Fruit fly (Drosophila melanogaster) whole organism, embryonic: ENCODE data around the gene Mtpalpha.

Experiments used
- Bteb2 ChIP-seq: fragments of 200-800 bp; sonication (Bioruptor generic); optimal IDR thresholded peaks from 2 replicates; lab custom pipeline; 2016; ENCODE audit warnings: missing biosample characterization, missing genetic modification characterization
- C15 ChIP-seq: fragments of 200-800 bp; sonication (Bioruptor generic); IDR thresholded peaks from 3 replicates; pipeline ENCODE4 v1.3.6; 2022; ENCODE audit warnings: missing biosample characterization, missing genetic modification characterization
- CG1024 ChIP-seq: fragments of 200-800 bp; sonication (Bioruptor generic); IDR thresholded peaks from 2 replicates; pipeline ENCODE4 v1.3.6; 2022; ENCODE audit warnings: missing biosample characterization, missing genetic modification characterization
- CG12155 ChIP-seq: fragments of 200-800 bp; sonication (Bioruptor generic); optimal IDR thresholded peaks from 3 replicates; lab custom pipeline; 2016; ENCODE audit warnings: missing biosample characterization, missing genetic modification characterization
- CG14710 ChIP-seq: fragments of 200-800 bp; sonication (Bioruptor generic); optimal IDR thresholded peaks from 3 replicates; lab custom pipeline; 2019; ENCODE audit warnings: missing biosample characterization, mild to moderate bottlenecking, missing genetic modification characterization, moderate library complexity
- CG1529 ChIP-seq: fragments of 200-800 bp; sonication (Bioruptor generic); optimal IDR thresholded peaks from 3 replicates; lab custom pipeline; 2018; ENCODE audit warnings: missing biosample characterization, missing genetic modification characterization
- CG1792 ChIP-seq: fragments of 200-800 bp; sonication (Bioruptor generic); optimal IDR thresholded peaks from 2 replicates; lab custom pipeline; 2016; ENCODE audit warnings: missing biosample characterization, missing genetic modification characterization
- CG2129 ChIP-seq: fragments of 200-800 bp; sonication (Bioruptor generic); IDR thresholded peaks from 2 replicates; pipeline ENCODE4 v1.3.6; 2022; ENCODE audit warnings: missing biosample characterization, missing genetic modification characterization; ENCODE audit not compliant: partially characterized antibody
- CG2678 ChIP-seq: fragments of 200-800 bp; sonication (Bioruptor generic); optimal IDR thresholded peaks from 3 replicates; lab custom pipeline; 2019; ENCODE audit warnings: missing biosample characterization, mild to moderate bottlenecking, missing genetic modification characterization, moderate library complexity
- CG32532 ChIP-seq: fragments of 200-800 bp; sonication (Bioruptor generic); IDR thresholded peaks from 2 replicates; pipeline ENCODE4 v1.3.6; 2022; ENCODE audit warnings: missing biosample characterization, missing genetic modification characterization
- CG34376 ChIP-seq: fragments of 200-800 bp; sonication (Bioruptor generic); optimal IDR thresholded peaks from 2 replicates; lab custom pipeline; 2018; ENCODE audit warnings: missing biosample characterization, mild to moderate bottlenecking, missing genetic modification characterization
- CG6791 ChIP-seq: fragments of 200-800 bp; sonication (Bioruptor generic); IDR thresholded peaks from 3 replicates; pipeline ENCODE4 v1.3.6; 2022; ENCODE audit warnings: missing biosample characterization, missing genetic modification characterization; ENCODE audit not compliant: partially characterized antibody
- CG6854 ChIP-seq: fragments of 200-800 bp; sonication (Bioruptor generic); optimal IDR thresholded peaks from 3 replicates; lab custom pipeline; 2017; ENCODE audit warnings: missing biosample characterization, mild to moderate bottlenecking, missing genetic modification characterization
- CG7271 ChIP-seq: fragments of 200-800 bp; sonication (Bioruptor generic); optimal IDR thresholded peaks from 2 replicates; lab custom pipeline; 2018; ENCODE audit warnings: missing biosample characterization, mild to moderate bottlenecking, missing genetic modification characterization, moderate library complexity
- CG7372 ChIP-seq: fragments of 200-800 bp; sonication (Bioruptor generic); IDR thresholded peaks from 2 replicates; pipeline ENCODE4 v1.3.6; 2022; ENCODE audit warnings: missing biosample characterization, missing genetic modification characterization
- CG8924 ChIP-seq: fragments of 200-800 bp; optimal IDR thresholded peaks from 3 replicates; lab custom pipeline; 2019; ENCODE audit warnings: missing biosample characterization, mild to moderate bottlenecking, missing genetic modification characterization, moderate library complexity
- CG9817 ChIP-seq: fragments of 200-800 bp; sonication (Bioruptor generic); optimal IDR thresholded peaks from 2 replicates; lab custom pipeline; 2018; ENCODE audit warnings: missing biosample characterization, mild to moderate bottlenecking, missing genetic modification characterization, moderate library complexity
- Dbx ChIP-seq: fragments of 200-800 bp; sonication (Bioruptor generic); IDR thresholded peaks from 3 replicates; pipeline ENCODE4 v1.3.6; 2022; ENCODE audit warnings: missing biosample characterization, missing genetic modification characterization
- Dek ChIP-seq: fragments of 200-800 bp; sonication (Bioruptor generic); optimal IDR thresholded peaks from 3 replicates; lab custom pipeline; 2019; ENCODE audit warnings: missing biosample characterization, mild to moderate bottlenecking, missing genetic modification characterization, moderate library complexity
- Dip3 ChIP-seq: fragments of 200-800 bp; sonication (Bioruptor generic); optimal IDR thresholded peaks from 3 replicates; lab custom pipeline; 2016; ENCODE audit warnings: missing biosample characterization, missing genetic modification characterization
- GATAe ChIP-seq: fragments of 200-800 bp; sonication (Bioruptor generic); conservative IDR thresholded peaks from 2 replicates; pipeline ENCODE4 v1.3.6; 2022; ENCODE audit warnings: missing biosample characterization, missing genetic modification characterization
- HLH54F ChIP-seq: fragments of 200-800 bp; sonication (Bioruptor generic); optimal IDR thresholded peaks from 3 replicates; lab custom pipeline; 2016; ENCODE audit warnings: missing biosample characterization, missing genetic modification characterization
- MBD-R2 ChIP-seq: fragments of 200-800 bp; sonication (Bioruptor generic); IDR thresholded peaks from 2 replicates; pipeline ENCODE4 v1.3.6; 2022; ENCODE audit warnings: missing biosample characterization, missing genetic modification characterization
- Max ChIP-seq: fragments of 200-800 bp; sonication (Bioruptor generic); optimal IDR thresholded peaks from 2 replicates; lab custom pipeline; 2016; ENCODE audit warnings: missing biosample characterization, mild to moderate bottlenecking, missing genetic modification characterization
- NC2α ChIP-seq: fragments of 200-800 bp; sonication (Bioruptor generic); optimal IDR thresholded peaks from 2 replicates; lab custom pipeline; 2016; ENCODE audit warnings: missing biosample characterization, missing genetic modification characterization
- NFAT ChIP-seq: fragments of 200-800 bp; sonication (Bioruptor generic); IDR thresholded peaks from 2 replicates; pipeline ENCODE4 v1.3.6; 2022; ENCODE audit warnings: missing biosample characterization, missing genetic modification characterization
- Ptx1 ChIP-seq: fragments of 200-800 bp; sonication (Bioruptor generic); IDR thresholded peaks from 2 replicates; pipeline ENCODE4 v1.3.6; 2022; ENCODE audit warnings: missing biosample characterization, missing genetic modification characterization
- Rx ChIP-seq: fragments of 200-800 bp; sonication (Bioruptor generic); IDR thresholded peaks from 2 replicates; pipeline ENCODE4 v1.3.6; 2022; ENCODE audit warnings: missing biosample characterization, missing genetic modification characterization
- Sox100B ChIP-seq: fragments of 200-800 bp; sonication (Bioruptor generic); optimal IDR thresholded peaks from 3 replicates; lab custom pipeline; 2018; ENCODE audit warnings: missing biosample characterization, mild to moderate bottlenecking, missing genetic modification characterization
- ab ChIP-seq: fragments of 200-800 bp; sonication (Bioruptor generic); optimal IDR thresholded peaks from 2 replicates; lab custom pipeline; 2016; ENCODE audit warnings: missing biosample characterization, missing genetic modification characterization
- al ChIP-seq: fragments of 200-800 bp; sonication (Bioruptor generic); IDR thresholded peaks from 2 replicates; pipeline ENCODE4 v1.3.6; 2022; ENCODE audit warnings: missing biosample characterization, missing genetic modification characterization
- aop ChIP-seq: fragments of 200-800 bp; sonication (Bioruptor generic); IDR thresholded peaks from 2 replicates; pipeline ENCODE4 v1.3.6; 2022; ENCODE audit warnings: missing biosample characterization, missing genetic modification characterization
- ara ChIP-seq: fragments of 200-800 bp; sonication (Bioruptor generic); IDR thresholded peaks from 2 replicates; pipeline ENCODE4 v1.3.6; 2022; ENCODE audit warnings: missing biosample characterization, missing genetic modification characterization
- chinmo ChIP-seq: fragments of 200-800 bp; sonication (Bioruptor generic); IDR thresholded peaks from 4 replicates; pipeline ENCODE4 v1.3.6; 2022; ENCODE audit warnings: missing biosample characterization, missing genetic modification characterization; ENCODE audit not compliant: partially characterized antibody
- eve ChIP-seq, 2 experiments: fragments of >200 bp; optimal IDR thresholded peaks; 2 replicates each; lab custom pipeline; 2017; ENCODE audit warnings: missing biosample characterization in 2 of 2, missing genetic modification characterization in 2 of 2
- gfzf ChIP-seq: fragments of 200-800 bp; sonication (Bioruptor generic); optimal IDR thresholded peaks from 2 replicates; lab custom pipeline; 2016; ENCODE audit warnings: missing biosample characterization, mild to moderate bottlenecking, missing genetic modification characterization, moderate library complexity
- grn ChIP-seq: fragments of 200-800 bp; sonication (Bioruptor generic); optimal IDR thresholded peaks from 3 replicates; lab custom pipeline; 2017; ENCODE audit warnings: missing biosample characterization, missing genetic modification characterization
- gro ChIP-seq: fragments of 200-800 bp; sonication (Bioruptor generic); optimal IDR thresholded peaks from 2 replicates; lab custom pipeline; 2016; ENCODE audit warnings: missing biosample characterization, missing genetic modification characterization
- gsb ChIP-seq: fragments of 200-800 bp; sonication (Bioruptor generic); IDR thresholded peaks from 2 replicates; pipeline ENCODE4 v1.3.6; 2022; ENCODE audit warnings: missing biosample characterization, missing genetic modification characterization
- gt ChIP-seq: fragments of 200-800 bp; sonication (Bioruptor generic); IDR thresholded peaks from 2 replicates; pipeline ENCODE4 v1.3.6; 2022; ENCODE audit warnings: missing biosample characterization, missing genetic modification characterization
- h ChIP-seq: fragments of >200 bp; optimal IDR thresholded peaks from 2 replicates; lab custom pipeline; 2017
- hb ChIP-seq: fragments of 200-800 bp; sonication (Bioruptor generic); IDR thresholded peaks from 3 replicates; pipeline ENCODE4 v1.3.6; 2022; ENCODE audit warnings: missing biosample characterization, missing genetic modification characterization; ENCODE audit not compliant: partially characterized antibody
- hkb ChIP-seq, 2 experiments: fragments of 200-800 bp in 1 of 2; fragments of >200 bp in 1 of 2; sonication (Bioruptor generic) in 1 of 2; IDR thresholded peaks in 1 of 2; optimal IDR thresholded peaks in 1 of 2; 2 replicates each; pipeline versions ENCODE4 v1.3.6 to Lab custom; 2017 to 2022; ENCODE audit warnings: missing biosample characterization in 1 of 2, missing genetic modification characterization in 1 of 2
- kah ChIP-seq: fragments of 200-800 bp; sonication (Bioruptor generic); optimal IDR thresholded peaks from 2 replicates; lab custom pipeline; 2018; ENCODE audit warnings: missing biosample characterization, mild to moderate bottlenecking, missing genetic modification characterization
- klu ChIP-seq: fragments of 200-800 bp; sonication (Bioruptor generic); IDR thresholded peaks from 2 replicates; pipeline ENCODE4 v1.3.6; 2022; ENCODE audit warnings: missing biosample characterization, missing genetic modification characterization
- lmd ChIP-seq: fragments of 200-800 bp; sonication (Bioruptor generic); IDR thresholded peaks from 2 replicates; pipeline ENCODE4 v1.3.6; 2022; ENCODE audit warnings: missing biosample characterization, missing genetic modification characterization
- mirr ChIP-seq: fragments of 200-800 bp; sonication (Bioruptor generic); optimal IDR thresholded peaks from 3 replicates; lab custom pipeline; 2018; ENCODE audit warnings: missing biosample characterization, mild to moderate bottlenecking, missing genetic modification characterization
- pnt ChIP-seq: fragments of 200-800 bp; sonication (Bioruptor generic); optimal IDR thresholded peaks from 3 replicates; lab custom pipeline; 2016; ENCODE audit warnings: missing biosample characterization, missing genetic modification characterization
- psq ChIP-seq: fragments of 200-800 bp; sonication (Bioruptor generic); optimal IDR thresholded peaks from 2 replicates; lab custom pipeline; 2017; ENCODE audit warnings: missing biosample characterization, missing genetic modification characterization
- ro ChIP-seq: fragments of 200-800 bp; sonication (Bioruptor generic); IDR thresholded peaks from 2 replicates; pipeline ENCODE4 v1.3.6; 2022; ENCODE audit warnings: missing biosample characterization, missing genetic modification characterization
- sob ChIP-seq: fragments of 200-800 bp; sonication (Bioruptor generic); IDR thresholded peaks from 2 replicates; pipeline ENCODE4 v1.3.6; 2022; ENCODE audit warnings: missing biosample characterization, missing genetic modification characterization
- wdn ChIP-seq: fragments of 200-800 bp; sonication (Bioruptor generic); IDR thresholded peaks from 2 replicates; pipeline ENCODE4 v1.3.6; 2022; ENCODE audit warnings: missing biosample characterization, missing genetic modification characterization
- yki ChIP-seq: fragments of >200 bp; optimal IDR thresholded peaks from 3 replicates; lab custom pipeline; 2018

Gene Mtpalpha

DNA sequence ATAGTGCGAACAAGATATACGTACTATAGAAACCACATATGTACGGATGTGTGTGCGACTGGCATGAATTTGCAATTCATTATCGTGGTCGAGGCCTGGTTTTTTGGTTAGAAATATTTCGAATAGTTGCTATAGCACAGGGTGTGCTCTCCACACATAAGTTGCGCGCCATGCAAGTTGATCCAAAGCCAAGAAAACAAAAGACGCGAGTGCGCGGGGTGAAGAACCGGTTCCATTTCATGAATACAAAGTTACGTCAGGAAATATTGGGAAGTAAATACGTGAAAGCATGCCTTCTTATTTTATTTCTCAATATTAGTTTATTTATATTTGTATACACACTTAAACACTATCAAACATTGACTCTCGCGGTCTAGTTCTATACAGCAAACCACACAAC, 37.4 kb upstream of the Mtpalpha start (continued):
- TF ChIP-seq Sox100B (GFP tag; lab: Kevin White, UChicago) (no peak), CG2678 (tag; lab: Kevin White, UChicago) (peak; percentile 47), CG1529 (GFP tag; lab: Kevin White, UChicago) (no peak), NC2α (GFP tag; lab: Kevin White, UChicago) (no peak), hkb (optimal IDR thresholded peaks at IDR 0.05; lab: Kevin White, UChicago) (no peak), hkb (GFP tag; IDR thresholded peaks at IDR 0.05; lab: Robert Waterston, UW) (no peak; the same call in 1 of the 2 replicates), Dip3 (GFP tag; lab: Kevin White, UChicago) (no peak), eve (GFP tag; optimal IDR thresholded peaks at IDR 0.05; lab: Kevin White, UChicago) (no peak), hb (GFP tag; lab: Robert Waterston, UW) (no peak), CG32532 (peak; percentile 12; the same call in 1 of the 2 replicates), lmd (GFP tag; lab: Robert Waterston, UW) (no peak), h (lab: Kevin White, UChicago) (no peak), ro (GFP tag; lab: Robert Waterston, UW) (no peak), CG7372 (GFP tag; lab: Robert Waterston, UW) (no peak), Rx (GFP tag; lab: Robert Waterston, UW) (no peak), CG8924 (peak; percentile 52), pnt (GFP tag; lab: Kevin White, UChicago) (no peak), psq (GFP tag; lab: Kevin White, UChicago) (no peak), chinmo (GFP tag; lab: Robert Waterston, UW) (no peak), yki (lab: Kevin White, UChicago) (no peak), gsb (GFP tag; lab: Robert Waterston, UW) (no peak), Bteb2 (GFP tag; lab: Kevin White, UChicago) (peak; percentile 20), ab (GFP tag; lab: Kevin White, UChicago) (no peak), sob (GFP tag; lab: Robert Waterston, UW) (peak; percentile 44; the same call in 1 of the 2 replicates), grn (GFP tag; lab: Kevin White, UChicago) (no peak), mirr (GFP tag; lab: Kevin White, UChicago) (peak; percentile 40), CG1792 (GFP tag; lab: Kevin White, UChicago) (no peak), CG12155 (GFP tag; lab: Kevin White, UChicago) (no peak), GATAe (GFP tag; lab: Robert Waterston, UW) (no peak; the same call in 1 of the 2 replicates), wdn (GFP tag; lab: Robert Waterston, UW) (no peak), Ptx1 (GFP tag; lab: Robert Waterston, UW) (no peak), CG6791 (GFP tag; lab: Robert Waterston, UW) (no peak), gt (GFP tag; lab: Robert Waterston, UW) (no peak), kah (GFP tag; lab: Kevin White, UChicago) (peak; percentile 3), klu (no peak), HLH54F (GFP tag; lab: Kevin White, UChicago) (no peak), gro (no peak), aop (GFP tag; lab: Robert Waterston, UW) (no peak), ara (GFP tag; lab: Robert Waterston, UW) (peak; percentile 35; the same call in 1 of the 2 replicates), CG1024 (GFP tag; lab: Robert Waterston, UW) (no peak), CG6854 (GFP tag; lab: Kevin White, UChicago) (peak; percentile 6), CG2129 (GFP tag; lab: Robert Waterston, UW) (no peak), Max (GFP tag; lab: Kevin White, UChicago) (peak; percentile 18), CG34376 (GFP tag; lab: Kevin White, UChicago) (no peak), CG7271 (tag; lab: Kevin White, UChicago) (no peak), al (GFP tag; lab: Robert Waterston, UW) (no peak; the same call in 1 of the 2 replicates), MBD-R2 (GFP tag; lab: Robert Waterston, UW) (no peak; the same call in 1 of the 2 replicates), Dbx (GFP tag; lab: Robert Waterston, UW) (peak; percentile 23; the same call in 1 of the 3 replicates), NFAT (peak; percentile 38; the same call in 1 of the 2 replicates), Dek (tag; lab: Kevin White, UChicago) (no peak), C15 (no peak), CG9817 (tag; lab: Kevin White, UChicago) (no peak), gfzf (GFP tag; lab: Kevin White, UChicago) (no peak), CG14710 (tag; lab: Kevin White, UChicago) (peak; percentile 25)
